Worm (Caenorhabditis elegans) whole organism, L1 larva: ENCODE measurements around the gene col-162.

Experiments used
- C34B4.2 ChIP-seq: sonication (generic microtip); optimal IDR thresholded peaks from 2 replicates; lab custom pipeline; 2017; ENCODE audit warnings: mild to moderate bottlenecking, missing genetic modification characterization, missing compliant biosample characterization
- aha-1 ChIP-seq: fragments of 150-350 bp; optimal IDR thresholded peaks from 2 replicates; lab custom pipeline; 2014; ENCODE audit warnings: missing biosample characterization, missing genetic modification characterization
- aly-2 ChIP-seq: fragments of 150-350 bp; optimal IDR thresholded peaks from 2 replicates; lab custom pipeline; 2014; ENCODE audit warnings: missing biosample characterization, missing genetic modification characterization
- blmp-1 ChIP-seq: fragments of 150-350 bp; optimal IDR thresholded peaks from 2 replicates; lab custom pipeline; 2014; ENCODE audit warnings: missing biosample characterization, missing genetic modification characterization
- ceh-63 ChIP-seq: fragments of 200-800 bp; sonication (Bioruptor generic); optimal IDR thresholded peaks from 2 replicates; lab custom pipeline; 2018; ENCODE audit warnings: mild to moderate bottlenecking, missing genetic modification characterization, missing compliant biosample characterization
- ceh-8 ChIP-seq: fragments of 200-800 bp; sonication (Bioruptor generic); optimal IDR thresholded peaks from 2 replicates; lab custom pipeline; 2018; ENCODE audit warnings: mild to moderate bottlenecking, missing genetic modification characterization, moderate library complexity, missing compliant biosample characterization
- ceh-88 ChIP-seq: fragments of 200-800 bp; sonication (Bioruptor generic); IDR thresholded peaks from 2 replicates; pipeline ENCODE4 v1.3.6; 2022; ENCODE audit warnings: missing genetic modification characterization, missing compliant biosample characterization
- dpl-1 ChIP-seq, 3 experiments: fragments of 150-350 bp in 2 of 3; sonication (generic microtip) in 1 of 3; optimal IDR thresholded peaks; 2 replicates each; lab custom pipeline; 2014 to 2017; ENCODE audit warnings: missing biosample characterization in 3 of 3, missing genetic modification characterization in 3 of 3, missing genetic modification reagents in 3 of 3
- efl-1 ChIP-seq, 4 experiments: fragments of 150-350 bp; optimal IDR thresholded peaks in 3 of 4; peaks in 1 of 4; 1 replicate in 1 of 4; 2 replicates in 3 of 4; lab custom pipeline; 2014; ENCODE audit warnings: missing biosample characterization in 2 of 4, missing genetic modification characterization in 2 of 4, missing genetic modification reagents in 2 of 4
- egl-27 ChIP-seq, 2 experiments: fragments of 150-350 bp in 1 of 2; sonication (generic microtip); optimal IDR thresholded peaks; 3 replicates each; lab custom pipeline; 2017 to 2018; ENCODE audit warnings: missing biosample characterization in 2 of 2, missing genetic modification characterization in 2 of 2, missing genetic modification reagents in 2 of 2
- elt-2 ChIP-seq: sonication (generic microtip); optimal IDR thresholded peaks from 2 replicates; lab custom pipeline; 2016; ENCODE audit warnings: missing genetic modification characterization, mild to moderate bottlenecking, inconsistent platforms, missing compliant biosample characterization, missing genetic modification reagents
- fkh-4 ChIP-seq: sonication (generic microtip); optimal IDR thresholded peaks from 2 replicates; lab custom pipeline; 2016; ENCODE audit warnings: missing compliant biosample characterization, missing genetic modification characterization, borderline replicate concordance
- fkh-8 ChIP-seq: sonication (generic microtip); optimal IDR thresholded peaks from 2 replicates; lab custom pipeline; 2016; ENCODE audit warnings: mild to moderate bottlenecking, missing genetic modification characterization, missing compliant biosample characterization
- fos-1 ChIP-seq: fragments of 150-350 bp; optimal IDR thresholded peaks from 2 replicates; lab custom pipeline; 2014; ENCODE audit warnings: missing biosample characterization, missing genetic modification characterization
- hlh-17 ChIP-seq: fragments of 200-800 bp; sonication (Bioruptor generic); optimal IDR thresholded peaks from 2 replicates; lab custom pipeline; 2018; ENCODE audit warnings: missing genetic modification characterization, mild to moderate bottlenecking, missing compliant biosample characterization, moderate library complexity, borderline replicate concordance
- hlh-4 ChIP-seq: sonication (generic microtip); optimal IDR thresholded peaks from 2 replicates; lab custom pipeline; 2016; ENCODE audit warnings: mild to moderate bottlenecking, missing genetic modification characterization, missing compliant biosample characterization
- jun-1 ChIP-seq: fragments of 150-350 bp; optimal IDR thresholded peaks from 2 replicates; lab custom pipeline; 2014; ENCODE audit warnings: missing biosample characterization, missing genetic modification reagents, missing genetic modification characterization
- lin-13 ChIP-seq: fragments of 150-350 bp; optimal IDR thresholded peaks from 2 replicates; lab custom pipeline; 2014; ENCODE audit warnings: missing biosample characterization, missing genetic modification reagents, missing genetic modification characterization
- lin-14 ChIP-seq: fragments of 200-800 bp; sonication (Bioruptor generic); optimal IDR thresholded peaks from 2 replicates; lab custom pipeline; 2018; ENCODE audit warnings: mild to moderate bottlenecking, missing genetic modification characterization, moderate library complexity, missing compliant biosample characterization
- lin-15B ChIP-seq: fragments of 150-350 bp; sonication (generic microtip); optimal IDR thresholded peaks from 3 replicates; lab custom pipeline; 2014; ENCODE audit warnings: missing biosample characterization, missing genetic modification characterization
- lin-35 ChIP-seq, 2 experiments: fragments of 150-350 bp; optimal IDR thresholded peaks; 2 replicates each; lab custom pipeline; 2014; ENCODE audit warnings: missing biosample characterization in 2 of 2, missing genetic modification characterization in 2 of 2, missing genetic modification reagents in 2 of 2
- lin-39 ChIP-seq: fragments of 150-350 bp; optimal IDR thresholded peaks from 2 replicates; lab custom pipeline; 2014; ENCODE audit warnings: missing biosample characterization, missing genetic modification reagents, missing genetic modification characterization
- lir-3 ChIP-seq: sonication (generic microtip); optimal IDR thresholded peaks from 2 replicates; lab custom pipeline; 2016; ENCODE audit warnings: mild to moderate bottlenecking, missing genetic modification characterization, moderate library complexity, missing compliant biosample characterization; ENCODE audit not compliant: poor library complexity
- mab-9 ChIP-seq: fragments of 200-800 bp; sonication (Bioruptor generic); IDR thresholded peaks from 2 replicates; pipeline ENCODE4 v1.3.6; 2022; ENCODE audit warnings: missing genetic modification reagents, missing genetic modification characterization, missing compliant biosample characterization
- mdl-1 ChIP-seq, 2 experiments: fragments of 150-350 bp; optimal IDR thresholded peaks; 2 replicates each; lab custom pipeline; 2014 to 2017; ENCODE audit warnings: missing biosample characterization in 2 of 2, missing genetic modification characterization in 2 of 2, inconsistent platforms in 1 of 2
- mep-1 ChIP-seq: fragments of 150-350 bp; optimal IDR thresholded peaks from 2 replicates; lab custom pipeline; 2014; ENCODE audit warnings: missing biosample characterization, missing genetic modification characterization
- nhr-20 ChIP-seq: sonication (generic microtip); optimal IDR thresholded peaks from 2 replicates; lab custom pipeline; 2016; ENCODE audit warnings: mild to moderate bottlenecking, missing genetic modification characterization, missing compliant biosample characterization
- nhr-47 ChIP-seq: sonication (generic microtip); optimal IDR thresholded peaks from 2 replicates; lab custom pipeline; 2016; ENCODE audit warnings: mild to moderate bottlenecking, missing genetic modification characterization, moderate library complexity, missing compliant biosample characterization
- nhr-76 ChIP-seq: sonication (generic microtip); optimal IDR thresholded peaks from 2 replicates; lab custom pipeline; 2017; ENCODE audit warnings: missing biosample characterization, missing genetic modification characterization
- nhr-77 ChIP-seq: fragments of 150-350 bp; optimal IDR thresholded peaks from 2 replicates; lab custom pipeline; 2014; ENCODE audit warnings: missing biosample characterization, missing genetic modification characterization
- nhr-90 ChIP-seq: sonication (generic microtip); optimal IDR thresholded peaks from 2 replicates; lab custom pipeline; 2016; ENCODE audit warnings: mild to moderate bottlenecking, missing genetic modification characterization, missing compliant biosample characterization; ENCODE audit not compliant: poor library complexity
- skn-1 ChIP-seq: fragments of 150-350 bp; optimal IDR thresholded peaks from 2 replicates; lab custom pipeline; 2014; ENCODE audit warnings: missing biosample characterization, missing genetic modification characterization
- sup-37 ChIP-seq: fragments of 200-800 bp; sonication (Bioruptor generic); optimal IDR thresholded peaks from 2 replicates; lab custom pipeline; 2018; ENCODE audit warnings: mild to moderate bottlenecking, missing genetic modification characterization, missing compliant biosample characterization
- tlp-1 ChIP-seq: fragments of 150-350 bp; optimal IDR thresholded peaks from 2 replicates; lab custom pipeline; 2014; ENCODE audit warnings: missing biosample characterization, missing genetic modification characterization
- unc-30 ChIP-seq: sonication (generic microtip); optimal IDR thresholded peaks from 2 replicates; lab custom pipeline; 2017; ENCODE audit warnings: missing biosample characterization, missing genetic modification characterization
- unc-98 ChIP-seq: fragments of 200-800 bp; sonication (Bioruptor generic); IDR thresholded peaks from 2 replicates; pipeline ENCODE4 v1.3.6; 2022; ENCODE audit warnings: missing genetic modification characterization, missing compliant biosample characterization
- vab-15 ChIP-seq: sonication (generic microtip); optimal IDR thresholded peaks from 2 replicates; lab custom pipeline; 2017; ENCODE audit warnings: missing genotype, mild to moderate bottlenecking, missing genetic modification characterization, missing compliant biosample characterization
- ztf-11 ChIP-seq, 2 experiments: sonication (generic microtip); optimal IDR thresholded peaks; 2 replicates each; lab custom pipeline; 2016 to 2017; ENCODE audit warnings: missing genetic modification characterization in 2 of 2, missing biosample characterization in 1 of 2, missing compliant biosample characterization in 1 of 2
- ztf-4 ChIP-seq: fragments of 150-350 bp; optimal IDR thresholded peaks from 2 replicates; lab custom pipeline; 2014; ENCODE audit warnings: missing biosample characterization, missing genetic modification characterization

col-162 gene

DNA sequence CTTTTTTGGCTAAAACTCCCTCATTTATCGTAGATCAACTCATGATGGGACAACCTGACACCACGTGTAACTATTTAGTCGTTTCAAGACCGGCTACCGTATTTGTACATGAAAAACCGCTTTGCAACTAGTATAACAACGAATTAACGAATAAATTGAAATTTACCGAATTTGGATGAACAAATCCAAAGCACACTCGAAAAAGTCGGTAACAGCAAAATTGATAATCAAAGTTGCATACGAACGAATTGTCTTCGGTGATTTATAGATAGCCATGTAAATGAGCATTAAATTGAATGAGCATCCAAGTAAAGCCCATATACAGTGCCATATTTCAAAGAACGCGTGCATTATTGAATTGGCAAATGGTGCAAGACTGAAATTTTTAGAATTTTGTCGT is 9.4 kb upstream of the col-162 start, which contains the start of gene srd-17:
srd-17 (minus strand) TSS at position 351 of the 400 bp plus-strand sequence.
- no peak for TF ChIP-seq mdl-1 (tag; optimal IDR thresholded peaks at IDR 0.05; lab: Kevin White, UChicago)
- no peak for TF ChIP-seq dpl-1 (GFP tag; optimal IDR thresholded peaks at IDR 0.05; lab: Kevin White, UChicago)
- no peak for TF ChIP-seq tlp-1 (tag; lab: Kevin White, UChicago)
- TF ChIP-seq ceh-8 (GFP tag; lab: Kevin White, UChicago), result no peak
- TF ChIP-seq nhr-77, result no peak
- no peak for TF ChIP-seq vab-15 (tag; lab: Kevin White, UChicago)
- no peak for TF ChIP-seq nhr-47 (tag; lab: Kevin White, UChicago)
- TF ChIP-seq mab-9 (GFP tag; lab: Robert Waterston, UW), result no peak
- no peak for TF ChIP-seq ztf-11 (tag; optimal IDR thresholded peaks at IDR 0.05; lab: Kevin White, UChicago)
- TF ChIP-seq lin-13 (GFP tag; lab: Kevin White, UChicago), result no peak
- TF ChIP-seq fkh-4 (tag; lab: Kevin White, UChicago), result no peak
- no peak for TF ChIP-seq efl-1 (optimal IDR thresholded peaks at IDR 0.05; lab: Kevin White, UChicago)
- TF ChIP-seq efl-1 (GFP tag; optimal IDR thresholded peaks at IDR 0.05 in 1 of 2; lab: Kevin White, UChicago), result no peak
- no peak for TF ChIP-seq aha-1 (tag; lab: Kevin White, UChicago)
- TF ChIP-seq unc-30 (tag; lab: Kevin White, UChicago), result no peak
- no peak for TF ChIP-seq lin-14 (GFP tag; lab: Kevin White, UChicago)
- TF ChIP-seq jun-1 (tag; lab: Kevin White, UChicago), result no peak
- TF ChIP-seq ceh-88 (GFP tag; lab: Robert Waterston, UW), result no peak
- TF ChIP-seq nhr-20 (tag; lab: Kevin White, UChicago), result no peak
- TF ChIP-seq egl-27 (tag; optimal IDR thresholded peaks at IDR 0.05; lab: Kevin White, UChicago), result no peak

DNA sequence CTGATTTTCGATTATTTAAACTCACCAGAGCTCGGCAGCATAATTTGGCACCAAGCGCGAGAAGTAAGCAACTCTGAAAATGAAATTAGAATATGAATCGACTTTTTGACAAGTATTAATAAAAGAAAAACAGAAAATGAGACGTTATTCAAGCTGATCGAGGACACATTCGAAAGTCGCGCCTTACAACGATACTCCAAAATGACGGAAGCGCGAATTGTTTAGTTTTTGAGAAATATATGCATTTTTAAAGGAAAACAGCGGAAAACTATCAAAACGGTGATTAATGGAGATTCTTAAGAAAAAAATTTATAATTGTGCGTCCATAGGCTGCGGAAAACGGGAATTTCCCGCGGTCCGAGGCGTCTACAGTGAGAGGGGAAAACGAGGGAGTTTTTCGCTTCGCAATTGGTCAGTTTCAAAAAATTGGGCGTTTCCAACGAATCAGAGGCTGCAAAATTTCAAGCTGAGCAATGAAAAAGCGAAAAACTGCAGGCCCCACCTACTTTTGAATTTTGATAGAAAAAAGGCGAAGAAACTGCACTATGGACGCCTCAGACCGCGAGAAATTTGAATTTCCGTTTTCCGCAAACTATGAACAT is 4.2 kb upstream of the col-162 start, which contains the start of gene mes-4:
mes-4 (minus strand) TSS at position 73 of the 602 bp plus-strand sequence.
- peak; percentile 4 for TF ChIP-seq blmp-1 (tag; lab: Kevin White, UChicago)
- TF ChIP-seq sup-37 (GFP tag; lab: Kevin White, UChicago), result no peak
- TF ChIP-seq nhr-90, result no peak
- peak in 1 of 2 experiments; percentile 78 for TF ChIP-seq efl-1 (optimal IDR thresholded peaks at IDR 0.05; lab: Kevin White, UChicago)
- TF ChIP-seq efl-1 (GFP tag; optimal IDR thresholded peaks at IDR 0.05 in 1 of 2; lab: Kevin White, UChicago), result peak; percentile 83 to 98
- TF ChIP-seq nhr-76, result no peak
- peak; percentile 62 to 86 (median 81) for TF ChIP-seq dpl-1 (GFP tag; optimal IDR thresholded peaks at IDR 0.05; lab: Kevin White, UChicago)
- peak; percentile 51 to 87 for TF ChIP-seq lin-35 (GFP tag; optimal IDR thresholded peaks at IDR 0.05; lab: Kevin White, UChicago)

ce11 chrV:13442819-13443218 is 1.1 kb downstream of the col-162 start:
- TF ChIP-seq aly-2 (tag; lab: Kevin White, UChicago) (no peak), skn-1 (tag; lab: Kevin White, UChicago) (no peak), nhr-20 (tag; lab: Kevin White, UChicago) (no peak), C34B4.2 (tag; lab: Kevin White, UChicago) (no peak), lir-3 (tag; lab: Kevin White, UChicago) (no peak), fkh-8 (no peak), nhr-77 (no peak), ztf-4 (tag; lab: Kevin White, UChicago) (no peak), tlp-1 (tag; lab: Kevin White, UChicago) (no peak), unc-98 (GFP tag; lab: Robert Waterston, UW) (no peak), mep-1 (tag; lab: Kevin White, UChicago) (no peak), fos-1 (tag; lab: Kevin White, UChicago) (no peak), ceh-63 (GFP tag; lab: Kevin White, UChicago) (no peak), hlh-4 (tag; lab: Kevin White, UChicago) (no peak), lin-15B (no peak), elt-2 (tag; lab: Kevin White, UChicago) (no peak), hlh-17 (GFP tag; lab: Kevin White, UChicago) (no peak), mab-9 (GFP tag; lab: Robert Waterston, UW) (no peak), lin-39 (tag; lab: Kevin White, UChicago) (no peak)
